Worm (Caenorhabditis elegans) whole organism, young adult: ENCODE results near the gene F10D7.5.

ENCODE experiments used
- B0019.2 ChIP-seq: fragments of 200-800 bp; sonication (Bioruptor generic); conservative IDR thresholded peaks from 2 replicates; pipeline ENCODE4 v1.3.6; 2022; ENCODE audit warnings: missing genetic modification reagents, missing genetic modification characterization, missing compliant biosample characterization
- B0336.3 ChIP-seq: fragments of 200-800 bp; sonication (Bioruptor generic); IDR thresholded peaks from 2 replicates; pipeline ENCODE4 v1.3.6; 2022; ENCODE audit warnings: missing genetic modification characterization, missing compliant biosample characterization
- C17E4.6 ChIP-seq: fragments of 200-800 bp; sonication (Bioruptor generic); IDR thresholded peaks from 2 replicates; pipeline ENCODE4 v1.3.6; 2022; ENCODE audit warnings: missing genetic modification reagents, missing genetic modification characterization, missing compliant biosample characterization
- F10E7.11 ChIP-seq: sonication (generic microtip); optimal IDR thresholded peaks from 2 replicates; lab custom pipeline; 2017; ENCODE audit warnings: mild to moderate bottlenecking, missing genetic modification characterization, moderate library complexity, missing compliant biosample characterization
- F23B12.7 ChIP-seq: sonication (generic microtip); optimal IDR thresholded peaks from 2 replicates; lab custom pipeline; 2017; ENCODE audit warnings: missing genetic modification characterization, mild to moderate bottlenecking, missing compliant biosample characterization, antibody characterized with exemption, moderate library complexity; ENCODE audit not compliant: insufficient read depth
- F49E8.2 ChIP-seq: sonication (generic microtip); optimal IDR thresholded peaks from 3 replicates; lab custom pipeline; 2017; ENCODE audit warnings: missing genetic modification characterization, mild to moderate bottlenecking, missing compliant biosample characterization, antibody characterized with exemption, moderate library complexity; ENCODE audit not compliant: insufficient read depth
- F57A8.1 ChIP-seq: fragments of 200-800 bp; sonication (Bioruptor generic); optimal IDR thresholded peaks from 2 replicates; lab custom pipeline; 2018; ENCODE audit warnings: mild to moderate bottlenecking, missing genetic modification characterization, moderate library complexity, missing compliant biosample characterization
- F57C9.4 ChIP-seq: sonication (generic microtip); optimal IDR thresholded peaks from 2 replicates; lab custom pipeline; 2017; ENCODE audit warnings: mild to moderate bottlenecking, missing genetic modification characterization, missing compliant biosample characterization
- K12H6.12 ChIP-seq: fragments of 200-800 bp; sonication (Bioruptor generic); optimal IDR thresholded peaks from 2 replicates; lab custom pipeline; 2018; ENCODE audit warnings: mild to moderate bottlenecking, missing genetic modification characterization, missing compliant biosample characterization
- akir-1 ChIP-seq: fragments of 200-800 bp; sonication (Bioruptor generic); optimal IDR thresholded peaks from 2 replicates; lab custom pipeline; 2018; ENCODE audit warnings: mild to moderate bottlenecking, missing genetic modification characterization, moderate library complexity, missing compliant biosample characterization
- ama-1 ChIP-seq, 3 experiments: fragments of 150-350 bp in 1 of 3; sonication (generic microtip) in 2 of 3; optimal IDR thresholded peaks; 2 replicates each; lab custom pipeline; 2014 to 2018; ENCODE audit warnings: missing biosample characterization in 2 of 3, missing genetic modification characterization in 2 of 3, missing genetic modification reagents in 2 of 3
- aptf-3 ChIP-seq: fragments of 200-800 bp; sonication (Bioruptor generic); IDR thresholded peaks from 2 replicates; pipeline ENCODE4 v1.3.6; 2022; ENCODE audit warnings: missing genetic modification characterization, missing compliant biosample characterization
- athp-1 ChIP-seq: sonication (generic microtip); optimal IDR thresholded peaks from 2 replicates; lab custom pipeline; 2017; ENCODE audit warnings: mild to moderate bottlenecking, missing genetic modification characterization, missing compliant biosample characterization
- attf-5 ChIP-seq: fragments of 200-800 bp; sonication (Bioruptor generic); optimal IDR thresholded peaks from 2 replicates; lab custom pipeline; 2018; ENCODE audit warnings: mild to moderate bottlenecking, missing genetic modification characterization, missing compliant biosample characterization
- bed-1 ChIP-seq: fragments of 200-800 bp; sonication (Bioruptor generic); IDR thresholded peaks from 2 replicates; pipeline ENCODE4 v1.3.6; 2022; ENCODE audit warnings: missing genetic modification reagents, missing genetic modification characterization, missing compliant biosample characterization
- cebp-1 ChIP-seq, 2 experiments: fragments of 200-800 bp in 1 of 2; sonication (Bioruptor generic) in 1 of 2; sonication (generic microtip) in 1 of 2; IDR thresholded peaks in 1 of 2; optimal IDR thresholded peaks in 1 of 2; 2 replicates each; pipeline versions ENCODE4 v1.3.6 to Lab custom; 2017 to 2022; ENCODE audit warnings: missing compliant biosample characterization in 2 of 2, missing genetic modification characterization in 2 of 2, mild to moderate bottlenecking in 1 of 2, missing genetic modification reagents in 1 of 2, moderate library complexity in 1 of 2
- ceh-100 ChIP-seq: fragments of 200-800 bp; sonication (Bioruptor generic); IDR thresholded peaks from 2 replicates; pipeline ENCODE4 v1.3.6; 2022; ENCODE audit warnings: missing genetic modification reagents, missing genetic modification characterization, missing compliant biosample characterization
- ceh-58 ChIP-seq: fragments of 200-800 bp; sonication (Bioruptor generic); IDR thresholded peaks from 2 replicates; pipeline ENCODE4 v1.3.6; 2022; ENCODE audit warnings: missing genetic modification characterization, missing compliant biosample characterization
- ceh-79 ChIP-seq: sonication (generic microtip); optimal IDR thresholded peaks from 2 replicates; lab custom pipeline; 2017; ENCODE audit warnings: mild to moderate bottlenecking, missing genetic modification characterization, missing compliant biosample characterization
- dox-1 ChIP-seq: fragments of 200-800 bp; sonication (Bioruptor generic); IDR thresholded peaks from 2 replicates; pipeline ENCODE4 v1.3.6; 2022; ENCODE audit warnings: missing genetic modification reagents, missing genetic modification characterization, missing compliant biosample characterization
- dpff-1 ChIP-seq: sonication (generic microtip); optimal IDR thresholded peaks from 2 replicates; lab custom pipeline; 2017; ENCODE audit warnings: mild to moderate bottlenecking, missing genetic modification characterization, missing compliant biosample characterization
- him-1 ChIP-seq: sonication (generic microtip); optimal IDR thresholded peaks from 2 replicates; lab custom pipeline; 2016; ENCODE audit warnings: missing genotype, missing genetic modification reagents, missing genetic modification characterization, missing compliant biosample characterization
- let-607 ChIP-seq, 2 experiments: fragments of 200-800 bp in 1 of 2; sonication (Bioruptor generic) in 1 of 2; sonication (generic microtip) in 1 of 2; optimal IDR thresholded peaks; 2 replicates each; lab custom pipeline; 2016 to 2018; ENCODE audit warnings: mild to moderate bottlenecking in 2 of 2, missing compliant biosample characterization in 2 of 2, missing genetic modification characterization in 2 of 2, moderate library complexity in 2 of 2, missing genotype in 1 of 2
- lin-40 ChIP-seq: sonication (generic microtip); optimal IDR thresholded peaks from 2 replicates; lab custom pipeline; 2016; ENCODE audit warnings: missing genetic modification characterization, mild to moderate bottlenecking, missing compliant biosample characterization, missing genotype, missing genetic modification reagents
- lin-54 ChIP-seq: fragments of 200-800 bp; sonication (Bioruptor generic); optimal IDR thresholded peaks from 2 replicates; lab custom pipeline; 2018; ENCODE audit warnings: mild to moderate bottlenecking, missing genetic modification characterization, missing compliant biosample characterization
- madf-3 ChIP-seq: fragments of 200-800 bp; sonication (Bioruptor generic); IDR thresholded peaks from 2 replicates; pipeline ENCODE4 v1.3.6; 2022; ENCODE audit warnings: missing genetic modification reagents, missing genetic modification characterization, missing compliant biosample characterization
- mes-4 ChIP-seq: sonication (generic microtip); optimal IDR thresholded peaks from 2 replicates; lab custom pipeline; 2016; ENCODE audit warnings: missing genotype, missing genetic modification characterization, missing compliant biosample characterization
- nfyb-1 ChIP-seq: fragments of 200-800 bp; sonication (Bioruptor generic); IDR thresholded peaks from 2 replicates; pipeline ENCODE4 v1.3.6; 2022; ENCODE audit warnings: missing genetic modification reagents, missing genetic modification characterization, missing compliant biosample characterization
- rec-8 ChIP-seq, 2 experiments: sonication (generic microtip); optimal IDR thresholded peaks; 2 replicates each; lab custom pipeline; 2016; ENCODE audit warnings: mild to moderate bottlenecking in 2 of 2, missing genetic modification characterization in 2 of 2, missing genetic modification reagents in 2 of 2, missing genotype in 2 of 2, missing biosample characterization in 1 of 2, missing compliant biosample characterization in 1 of 2, moderate library complexity in 1 of 2
- snpc-1.3 ChIP-seq: sonication (generic microtip); optimal IDR thresholded peaks from 2 replicates; lab custom pipeline; 2017; ENCODE audit warnings: missing genetic modification characterization, mild to moderate bottlenecking, missing compliant biosample characterization, antibody characterized with exemption, moderate library complexity, missing genotype, missing genetic modification reagents; ENCODE audit not compliant: insufficient read depth
- somi-1 ChIP-seq: fragments of 200-800 bp; sonication (Bioruptor generic); optimal IDR thresholded peaks from 2 replicates; lab custom pipeline; 2018; ENCODE audit warnings: mild to moderate bottlenecking, missing genetic modification characterization, missing compliant biosample characterization
- sptf-2 ChIP-seq: fragments of 200-800 bp; sonication (Bioruptor generic); optimal IDR thresholded peaks from 2 replicates; lab custom pipeline; 2018; ENCODE audit warnings: mild to moderate bottlenecking, missing genetic modification characterization, missing compliant biosample characterization
- tbx-9 ChIP-seq: sonication (generic microtip); optimal IDR thresholded peaks from 2 replicates; lab custom pipeline; 2016; ENCODE audit warnings: borderline replicate concordance, missing genetic modification characterization, inconsistent platforms, missing compliant biosample characterization
- unc-62 ChIP-seq: fragments of 150-350 bp; optimal IDR thresholded peaks from 2 replicates; lab custom pipeline; 2014; ENCODE audit warnings: missing biosample characterization, missing genetic modification reagents, missing genetic modification characterization
- ztf-18 ChIP-seq: sonication (generic microtip); optimal IDR thresholded peaks from 2 replicates; lab custom pipeline; 2016; ENCODE audit warnings: missing genotype, mild to moderate bottlenecking, missing genetic modification characterization, missing compliant biosample characterization
- ztf-22 ChIP-seq: fragments of 200-800 bp; sonication (Bioruptor generic); optimal IDR thresholded peaks from 2 replicates; lab custom pipeline; 2018; ENCODE audit warnings: mild to moderate bottlenecking, missing genetic modification characterization, moderate library complexity, missing compliant biosample characterization
- ztf-3 ChIP-seq: fragments of 200-800 bp; sonication (Bioruptor generic); optimal IDR thresholded peaks from 2 replicates; lab custom pipeline; 2018; ENCODE audit warnings: mild to moderate bottlenecking, missing genetic modification characterization, missing compliant biosample characterization

The F10D7.5 gene

ce11 chrX:17369514-17369913, 21.9 kb downstream of the F10D7.5 start:
- no peak for TF ChIP-seq ztf-3
- no peak for TF ChIP-seq dox-1 (GFP tag; lab: Robert Waterston, UW)
- TF ChIP-seq sptf-2 (GFP tag; lab: Kevin White, UChicago), result no peak
- TF ChIP-seq B0019.2 (GFP tag; lab: Robert Waterston, UW), result no peak
- no peak for TF ChIP-seq let-607 (tag; optimal IDR thresholded peaks at IDR 0.05; lab: Kevin White, UChicago)
- no peak for TF ChIP-seq akir-1 (GFP tag; lab: Kevin White, UChicago)
- TF ChIP-seq madf-3 (GFP tag; lab: Robert Waterston, UW), result no peak
- no peak for TF ChIP-seq B0336.3 (GFP tag; lab: Robert Waterston, UW)
- TF ChIP-seq, all 124 proteins: peak for 0

ce11 chrX:17368542-17368941, 22.9 kb downstream of the F10D7.5 start, which contains the start of gene mfsd-10:
TSS of gene mfsd-10 (minus strand) at chrX:17368642.
- TF ChIP-seq F57A8.1, result no peak
- TF ChIP-seq ztf-18 (tag; lab: Kevin White, UChicago), result no peak
- no peak for TF ChIP-seq attf-5 (GFP tag; lab: Kevin White, UChicago)
- TF ChIP-seq ceh-79 (tag; lab: Kevin White, UChicago), result no peak
- no peak for TF ChIP-seq F23B12.7 (tag; lab: Kevin White, UChicago)
- no peak for TF ChIP-seq bed-1 (GFP tag; lab: Robert Waterston, UW)
- TF ChIP-seq tbx-9 (tag; lab: Kevin White, UChicago), result no peak
- no peak for TF ChIP-seq ceh-58 (GFP tag; lab: Robert Waterston, UW)
- no peak for TF ChIP-seq madf-3 (GFP tag; lab: Robert Waterston, UW)
- TF ChIP-seq F49E8.2 (tag; lab: Kevin White, UChicago), result no peak
- TF ChIP-seq him-1 (tag; lab: Kevin White, UChicago), result no peak
- TF ChIP-seq ama-1 (optimal IDR thresholded peaks at IDR 0.05; lab: Kevin White, UChicago), result no peak
- TF ChIP-seq ama-1 (GFP tag; optimal IDR thresholded peaks at IDR 0.05; lab: Kevin White, UChicago), result no peak
- TF ChIP-seq nfyb-1 (GFP tag; lab: Robert Waterston, UW), result no peak
- no peak for TF ChIP-seq rec-8 (tag; optimal IDR thresholded peaks at IDR 0.05; lab: Kevin White, UChicago)
- no peak for TF ChIP-seq aptf-3
- no peak for TF ChIP-seq ztf-22 (GFP tag; lab: Kevin White, UChicago)
- TF ChIP-seq F57C9.4 (tag; lab: Kevin White, UChicago), result no peak
- TF ChIP-seq F10E7.11, result no peak
- TF ChIP-seq K12H6.12, result no peak
- no peak for TF ChIP-seq unc-62 (GFP tag; lab: Kevin White, UChicago)

- TF ChIP-seq athp-1 (tag; lab: Kevin White, UChicago) (no peak), lin-54 (GFP tag; lab: Kevin White, UChicago) (no peak), snpc-1.3 (tag; lab: Kevin White, UChicago) (no peak), ceh-100 (GFP tag; lab: Robert Waterston, UW) (no peak), C17E4.6 (no peak), K12H6.12 (no peak), dpff-1 (tag; lab: Kevin White, UChicago) (no peak), akir-1 (GFP tag; lab: Kevin White, UChicago) (no peak), mes-4 (tag; lab: Kevin White, UChicago) (no peak), somi-1 (GFP tag; lab: Kevin White, UChicago) (no peak), cebp-1 (GFP tag; IDR thresholded peaks at IDR 0.05; lab: Robert Waterston, UW) (no peak), cebp-1 (tag; optimal IDR thresholded peaks at IDR 0.05; lab: Kevin White, UChicago) (no peak), lin-40 (tag; lab: Kevin White, UChicago) (no peak)
Measured at ce11 chrX:17363491-17363890, 27.9 kb downstream of the F10D7.5 start.
